Worm (Caenorhabditis elegans) whole organism, midembryonic: ENCODE data around the gene C25F6.8.

Experiments
- T22C8.4 ChIP-seq: fragments of 200-800 bp; sonication (Bioruptor generic); IDR thresholded peaks from 2 replicates; pipeline ENCODE4 v1.3.6; 2022; ENCODE audit warnings: missing genetic modification characterization, missing compliant biosample characterization
- cog-1 ChIP-seq: sonication (generic microtip); optimal IDR thresholded peaks from 2 replicates; lab custom pipeline; 2016; ENCODE audit warnings: missing genetic modification characterization, missing compliant biosample characterization
- flt-1 ChIP-seq: fragments of 200-800 bp; sonication (Bioruptor generic); IDR thresholded peaks from 2 replicates; pipeline ENCODE4 v1.3.6; 2022; ENCODE audit warnings: missing genetic modification characterization, missing compliant biosample characterization
- klf-2 ChIP-seq: fragments of 200-800 bp; sonication (Bioruptor generic); conservative IDR thresholded peaks from 2 replicates; pipeline ENCODE4 v1.3.6; 2022; ENCODE audit warnings: missing genetic modification reagents, missing genetic modification characterization, missing compliant biosample characterization
- med-1 ChIP-seq: sonication (generic microtip); optimal IDR thresholded peaks from 2 replicates; lab custom pipeline; 2017; ENCODE audit warnings: missing genetic modification characterization, mild to moderate bottlenecking, missing compliant biosample characterization, antibody characterized with exemption, missing genetic modification reagents; ENCODE audit not compliant: insufficient read depth
- ref-1 ChIP-seq: fragments of 200-800 bp; sonication (Bioruptor generic); conservative IDR thresholded peaks from 2 replicates; pipeline ENCODE4 v1.3.6; 2022; ENCODE audit warnings: missing genetic modification reagents, missing genetic modification characterization, missing compliant biosample characterization
- tab-1 ChIP-seq: fragments of 200-800 bp; sonication (Bioruptor generic); IDR thresholded peaks from 2 replicates; pipeline ENCODE4 v1.3.6; 2022; ENCODE audit warnings: missing genetic modification characterization, missing compliant biosample characterization
- ztf-23 ChIP-seq: fragments of 200-800 bp; sonication (Bioruptor generic); IDR thresholded peaks from 2 replicates; pipeline ENCODE4 v1.3.6; 2022; ENCODE audit warnings: missing genetic modification reagents, missing genetic modification characterization, missing compliant biosample characterization
- ztf-29 ChIP-seq: fragments of 200-800 bp; sonication (Bioruptor generic); IDR thresholded peaks from 2 replicates; pipeline ENCODE4 v1.3.6; 2022; ENCODE audit warnings: missing genetic modification reagents, missing genetic modification characterization, missing compliant biosample characterization

The C25F6.8 gene

DNA sequence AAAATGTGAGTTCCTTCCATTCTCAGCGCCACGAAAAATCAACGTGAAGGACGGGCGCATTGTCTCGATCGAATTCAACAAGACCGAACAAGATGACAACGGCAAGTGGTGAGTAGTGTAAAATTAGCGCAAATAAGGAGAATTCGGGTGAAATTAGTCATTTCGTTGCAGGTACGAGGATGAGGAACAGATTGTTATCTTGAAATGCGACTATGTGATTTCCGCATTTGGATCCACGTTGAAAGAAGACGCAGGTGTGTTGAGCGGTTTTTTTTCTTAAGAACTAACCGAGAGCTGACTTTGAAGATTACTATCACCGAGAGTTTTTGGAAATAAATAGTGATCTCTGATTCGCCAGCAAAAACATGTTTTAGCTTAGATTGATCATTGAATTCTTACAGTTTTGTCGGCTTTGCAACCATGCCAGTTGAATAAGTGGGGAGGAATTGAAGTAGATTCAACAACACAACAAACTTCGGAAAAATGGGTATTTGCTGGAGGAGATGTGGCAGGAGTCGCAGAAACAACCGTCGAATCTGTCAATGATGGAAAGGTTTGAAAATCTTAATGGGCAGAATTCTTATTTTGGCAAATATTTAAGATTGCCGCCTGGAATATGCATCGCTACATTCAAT lies 22.2 kb downstream of the C25F6.8 start:
- TF ChIP-seq T22C8.4 (GFP tag; lab: Robert Waterston, UW) = no peak
- no peak for TF ChIP-seq ztf-23
- no peak for TF ChIP-seq cog-1 (tag; lab: Kevin White, UChicago)

DNA sequence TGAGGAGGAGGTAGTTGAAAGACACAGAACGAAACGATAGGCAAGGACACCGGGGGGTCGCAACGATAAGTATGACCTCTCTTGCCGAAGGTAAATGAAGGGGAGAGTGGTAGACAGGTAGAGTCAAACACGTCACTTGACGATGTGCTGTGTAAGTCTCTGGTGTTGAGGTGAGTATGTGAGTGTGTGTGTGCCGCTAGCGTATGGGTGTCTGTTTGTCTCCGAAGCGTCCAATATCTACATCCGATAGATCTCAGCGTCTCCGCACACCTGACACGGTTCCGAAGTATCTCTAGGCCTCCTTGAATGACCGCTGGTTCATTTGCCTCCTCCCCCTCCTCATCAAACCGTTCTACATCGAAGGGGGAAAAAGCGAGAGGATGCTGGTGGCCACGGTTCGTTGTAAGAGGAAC lies 27.1 kb downstream of the C25F6.8 start:
- TF ChIP-seq ztf-29 (GFP tag; lab: Robert Waterston, UW) = no peak
- 0 out of 2 replicates have a peak, but pooled peaks have one; percentile 52 for TF ChIP-seq ztf-23
- TF ChIP-seq med-1 (GFP tag; lab: Kevin White, UChicago) = no peak
- TF ChIP-seq T22C8.4 (GFP tag; lab: Robert Waterston, UW) = no peak
- TF ChIP-seq klf-2 (GFP tag; lab: Robert Waterston, UW) = no peak
- peak; percentile 70 for TF ChIP-seq tab-1 (GFP tag; lab: Robert Waterston, UW)
- no peak for TF ChIP-seq ref-1 (GFP tag; lab: Robert Waterston, UW)
- TF ChIP-seq cog-1 (tag; lab: Kevin White, UChicago) = peak; percentile 81
- TF ChIP-seq flt-1 (GFP tag; lab: Robert Waterston, UW) = peak; percentile 77

DNA sequence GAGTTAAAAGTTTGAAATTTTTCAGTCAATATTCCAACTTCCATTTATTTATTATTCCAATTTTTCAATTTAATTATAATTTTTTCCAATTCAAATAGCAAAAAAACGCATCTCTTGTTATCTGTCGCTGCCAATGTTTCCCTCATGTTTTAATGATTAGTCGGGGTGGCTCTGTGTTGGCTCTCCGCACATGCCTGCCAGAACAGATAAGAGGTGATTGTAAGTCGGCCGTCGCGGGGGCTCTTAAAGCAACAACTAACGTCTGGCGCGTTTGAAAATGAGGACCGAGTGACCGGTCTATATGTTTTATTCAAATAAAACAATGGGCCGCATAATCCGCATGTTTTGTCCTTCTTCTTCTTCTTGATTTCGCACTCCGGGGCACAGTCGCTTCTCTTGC lies 28.3 kb downstream of the C25F6.8 start:
- TF ChIP-seq med-1 (GFP tag; lab: Kevin White, UChicago) = no peak
- TF ChIP-seq klf-2 (GFP tag; lab: Robert Waterston, UW) = no peak
- TF ChIP-seq flt-1 (GFP tag; lab: Robert Waterston, UW) = no peak
- no peak for TF ChIP-seq T22C8.4 (GFP tag; lab: Robert Waterston, UW)
- no peak for TF ChIP-seq cog-1 (tag; lab: Kevin White, UChicago)
- no peak for TF ChIP-seq ztf-23
- TF ChIP-seq ref-1 (GFP tag; lab: Robert Waterston, UW) = no peak
- no peak for TF ChIP-seq ztf-29 (GFP tag; lab: Robert Waterston, UW)
- no peak for TF ChIP-seq tab-1 (GFP tag; lab: Robert Waterston, UW)

DNA sequence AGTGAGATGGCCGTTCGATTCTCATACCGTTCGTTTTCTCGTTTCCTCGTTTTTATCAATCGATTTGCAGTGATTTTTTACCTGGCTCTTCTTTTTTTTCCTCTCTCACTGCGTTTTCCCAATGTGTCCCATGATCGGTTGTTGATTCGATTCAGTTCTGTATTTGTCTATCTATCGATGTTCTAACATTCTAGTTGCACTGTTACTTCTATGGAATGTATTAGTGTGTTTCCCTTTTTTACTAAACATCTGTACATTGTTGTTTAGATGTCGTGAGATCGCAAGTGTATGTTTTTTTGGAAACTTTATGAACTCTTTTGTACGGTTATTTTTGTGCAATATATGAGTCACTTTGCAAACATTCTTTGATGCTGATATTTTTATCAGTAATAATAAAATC lies 29.6 kb downstream of the C25F6.8 start:
- no peak for TF ChIP-seq tab-1 (GFP tag; lab: Robert Waterston, UW)
- TF ChIP-seq T22C8.4 (GFP tag; lab: Robert Waterston, UW) = no peak
- no peak for TF ChIP-seq ztf-29 (GFP tag; lab: Robert Waterston, UW)
- no peak for TF ChIP-seq ztf-23

DNA sequence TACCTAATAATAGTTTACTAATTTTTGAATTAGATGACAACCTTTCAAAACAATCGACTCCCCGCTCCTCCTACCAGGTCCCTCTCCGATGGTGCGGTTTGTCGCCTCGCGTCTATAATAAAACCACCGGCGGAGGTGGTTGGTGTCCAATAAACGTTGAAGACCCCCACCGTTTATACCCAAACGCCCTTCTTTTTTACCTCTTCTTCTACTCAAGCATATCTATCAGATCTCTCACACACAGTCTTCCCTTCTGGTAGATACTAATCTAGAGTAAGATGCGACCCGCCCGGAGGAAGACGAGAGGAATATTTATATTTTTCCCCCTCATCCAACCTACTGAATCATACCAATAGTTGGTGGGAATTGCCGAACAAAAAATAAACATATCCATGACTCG lies 30.8 kb downstream of the C25F6.8 start:
- TF ChIP-seq T22C8.4 (GFP tag; lab: Robert Waterston, UW) (no peak), klf-2 (GFP tag; lab: Robert Waterston, UW) (no peak), cog-1 (tag; lab: Kevin White, UChicago) (no peak), ztf-23 (no peak), tab-1 (GFP tag; lab: Robert Waterston, UW) (no peak), med-1 (GFP tag; lab: Kevin White, UChicago) (no peak), ztf-29 (GFP tag; lab: Robert Waterston, UW) (no peak), ref-1 (GFP tag; lab: Robert Waterston, UW) (no peak), flt-1 (GFP tag; lab: Robert Waterston, UW) (no peak)

DNA sequence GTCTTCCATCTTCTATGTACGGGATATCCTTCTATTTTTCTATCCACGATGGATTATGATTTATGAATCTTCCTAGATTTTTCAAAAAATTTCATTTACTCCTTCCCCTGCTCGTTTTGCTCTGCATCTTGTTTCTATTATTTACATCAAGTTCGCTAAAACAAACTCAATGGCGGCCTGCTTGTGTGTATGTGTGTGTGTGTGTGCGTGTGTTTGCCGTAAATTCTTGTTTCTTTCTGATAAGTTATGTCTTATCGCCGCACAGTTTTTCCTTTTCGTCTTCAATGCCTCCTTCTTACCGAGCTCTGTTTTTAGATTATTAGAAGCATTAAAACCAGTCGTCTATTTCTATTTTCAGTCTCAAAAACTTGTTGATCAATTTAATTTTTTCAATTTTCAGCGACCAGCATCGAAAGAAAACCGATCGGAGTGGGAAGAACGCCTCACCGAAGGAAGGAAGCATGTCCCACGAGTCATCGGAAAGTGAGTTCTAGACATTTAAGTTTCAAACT lies 31.3 kb downstream of the C25F6.8 start, which contains the start of gene dlg-1:
Gene dlg-1 (plus strand): TSS at position 401 of the 512 bp plus-strand sequence.
- TF ChIP-seq ztf-23 = no peak
- no peak for TF ChIP-seq cog-1 (tag; lab: Kevin White, UChicago)
- TF ChIP-seq T22C8.4 (GFP tag; lab: Robert Waterston, UW) = no peak
- no peak for TF ChIP-seq med-1 (GFP tag; lab: Kevin White, UChicago)
- TF ChIP-seq tab-1 (GFP tag; lab: Robert Waterston, UW) = no peak
- no peak for TF ChIP-seq ztf-29 (GFP tag; lab: Robert Waterston, UW)
- no peak for TF ChIP-seq klf-2 (GFP tag; lab: Robert Waterston, UW)
- no peak for TF ChIP-seq ref-1 (GFP tag; lab: Robert Waterston, UW)
- TF ChIP-seq flt-1 (GFP tag; lab: Robert Waterston, UW) = no peak

DNA sequence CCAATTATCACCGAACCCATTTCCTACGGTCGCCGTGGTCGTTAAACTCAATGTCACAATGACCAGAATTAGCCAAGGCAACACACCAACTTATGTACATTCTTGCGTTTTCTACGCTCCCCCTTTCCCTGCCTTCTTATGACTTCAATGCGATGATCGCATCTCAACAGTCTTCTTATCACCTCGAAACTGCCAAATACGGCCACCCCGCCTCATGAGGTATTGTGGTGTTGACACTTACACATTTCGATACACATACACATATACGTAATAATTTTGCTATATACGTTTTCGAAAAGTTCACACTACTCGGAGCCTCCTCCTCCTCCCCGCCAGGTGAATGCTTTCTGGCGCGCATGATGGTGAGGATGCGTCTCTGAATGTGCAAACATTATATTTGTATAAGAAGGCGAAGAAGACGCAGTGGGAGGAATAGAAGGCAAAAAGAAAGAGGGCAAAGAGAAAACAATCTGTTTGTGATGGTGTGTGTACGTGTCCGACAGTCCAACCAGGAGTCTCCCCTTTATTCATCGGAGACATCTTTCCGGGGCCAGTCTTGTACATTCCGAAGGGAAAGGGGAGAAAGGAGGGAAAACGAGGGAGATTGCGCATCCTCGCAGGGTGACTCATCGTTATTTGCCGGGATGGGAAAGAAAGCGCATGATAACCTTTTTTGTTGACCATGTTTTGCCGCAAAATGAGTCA lies 32.0 kb downstream of the C25F6.8 start:
- TF ChIP-seq tab-1 (GFP tag; lab: Robert Waterston, UW) (0 out of 2 replicates have a peak, but pooled peaks have one; percentile 53), cog-1 (tag; lab: Kevin White, UChicago) (peak; percentile 67), T22C8.4 (GFP tag; lab: Robert Waterston, UW) (no peak), med-1 (GFP tag; lab: Kevin White, UChicago) (no peak), ztf-23 (0 out of 2 replicates have a peak, but pooled peaks have one; percentile 35), ztf-29 (GFP tag; lab: Robert Waterston, UW) (no peak)

DNA sequence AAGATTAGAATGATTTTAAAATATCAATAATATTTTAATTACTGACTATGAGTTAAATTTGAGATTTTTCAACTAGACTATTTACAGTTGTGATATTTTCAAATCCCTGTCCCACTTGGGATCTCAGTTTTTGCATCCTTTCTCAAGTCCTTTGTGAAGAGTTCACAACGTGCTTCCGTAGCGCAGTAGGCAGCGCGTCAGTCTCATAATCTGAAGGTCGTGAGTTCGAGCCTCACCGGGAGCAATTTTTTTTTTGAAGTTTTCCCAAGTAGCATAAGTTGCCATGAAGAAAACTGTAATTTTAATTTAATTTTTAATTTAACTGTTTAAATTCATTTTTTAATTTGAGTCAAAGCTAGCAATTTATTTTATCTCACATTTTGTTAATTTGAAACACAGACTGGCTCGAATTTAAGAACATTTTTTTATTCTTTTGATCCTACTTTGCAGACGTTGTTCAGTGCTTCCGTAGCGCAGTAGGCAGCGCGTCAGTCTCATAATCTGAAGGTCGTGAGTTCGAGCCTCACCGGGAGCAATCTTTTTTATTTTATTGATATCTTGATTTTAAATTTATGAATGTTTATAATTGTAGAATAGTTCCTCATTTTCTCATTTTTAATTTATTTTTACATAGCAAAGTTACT lies 37.4 kb downstream of the C25F6.8 start:
- TF ChIP-seq T22C8.4 (GFP tag; lab: Robert Waterston, UW) (peak; percentile 60; the same call in 1 of the 2 replicates), tab-1 (GFP tag; lab: Robert Waterston, UW) (no peak), flt-1 (GFP tag; lab: Robert Waterston, UW) (peak; percentile 51), ref-1 (GFP tag; lab: Robert Waterston, UW) (no peak), cog-1 (tag; lab: Kevin White, UChicago) (no peak), med-1 (GFP tag; lab: Kevin White, UChicago) (no peak), ztf-29 (GFP tag; lab: Robert Waterston, UW) (no peak)
